Worm (Caenorhabditis elegans): Measurements from ENCODE around the gene math-40.

The math-40 gene

ce11 chrII:1844552-1844951 lies 14.1 kb downstream of the math-40 start:
- TF ChIP-seq ceh-28 (tag; optimal IDR thresholded peaks at IDR 0.05) (no peak), skn-1 (tag; optimal IDR thresholded peaks at IDR 0.05) (no peak), nhr-67 (tag; optimal IDR thresholded peaks at IDR 0.05) (no peak), nfya-1 (tag; optimal IDR thresholded peaks at IDR 0.05; ENCODE audit: insufficient read depth) (peak; percentile 22)

- TF ChIP-seq fkh-10 (GFP tag; optimal IDR thresholded peaks at IDR 0.05): no peak
- no peak for TF ChIP-seq nhr-67 (tag; optimal IDR thresholded peaks at IDR 0.05)
- no peak for TF ChIP-seq eor-1 (tag; optimal IDR thresholded peaks at IDR 0.05)
- TF ChIP-seq unc-62 (GFP tag; optimal IDR thresholded peaks at IDR 0.05): no peak
- TF ChIP-seq nhr-25 (tag; optimal IDR thresholded peaks at IDR 0.05): no peak
- no peak for TF ChIP-seq elt-2 (tag; optimal IDR thresholded peaks at IDR 0.05)
- TF ChIP-seq egl-27 (tag; optimal IDR thresholded peaks at IDR 0.05): no peak
- no peak for TF ChIP-seq lin-15B (tag; optimal IDR thresholded peaks at IDR 0.05)
- no peak for TF ChIP-seq nfya-1 (tag; optimal IDR thresholded peaks at IDR 0.05; ENCODE audit: insufficient read depth)
- no peak for TF ChIP-seq nhr-11 (tag; optimal IDR thresholded peaks at IDR 0.05)
- no peak for TF ChIP-seq lin-39 (tag; optimal IDR thresholded peaks at IDR 0.05)
- no peak for TF ChIP-seq fkh-2 (tag; optimal IDR thresholded peaks at IDR 0.05)
- no peak for TF ChIP-seq ztf-4 (tag; optimal IDR thresholded peaks at IDR 0.05)
Observed at ce11 chrII:1848109-1848508, 17.7 kb downstream of the math-40 start, which contains the start of gene fbxb-97. fbxb-97 (minus strand) TSS chrII:1848161.

ce11 chrII:1850299-1850698 lies 19.9 kb downstream of the math-40 start, which contains the start of gene fbxb-96:
fbxb-96 (minus strand) TSS chrII:1850399.
- TF ChIP-seq nfya-1 (tag; optimal IDR thresholded peaks at IDR 0.05; ENCODE audit: insufficient read depth) (no peak), ama-1 (optimal IDR thresholded peaks at IDR 0.05) (no peak), nhr-12 (tag; optimal IDR thresholded peaks at IDR 0.05) (no peak), nhr-11 (tag; optimal IDR thresholded peaks at IDR 0.05) (no peak), elt-3 (tag; optimal IDR thresholded peaks at IDR 0.05) (no peak), nhr-237 (tag; optimal IDR thresholded peaks at IDR 0.05) (no peak), ztf-11 (tag; optimal IDR thresholded peaks at IDR 0.05) (no peak), nhr-76 (tag; optimal IDR thresholded peaks at IDR 0.05) (no peak), pha-4 (tag; optimal IDR thresholded peaks at IDR 0.05) (no peak), lsy-12 (tag; optimal IDR thresholded peaks at IDR 0.05) (no peak), elt-2 (tag; optimal IDR thresholded peaks at IDR 0.05) (no peak), unc-39 (tag; optimal IDR thresholded peaks at IDR 0.05) (no peak), pqm-1 (tag; optimal IDR thresholded peaks at IDR 0.05) (no peak), hmg-11 (tag; optimal IDR thresholded peaks at IDR 0.05) (no peak), eor-1 (tag; optimal IDR thresholded peaks at IDR 0.05) (no peak), elt-1 (tag; optimal IDR thresholded peaks at IDR 0.05) (no peak), ceh-9 (tag; optimal IDR thresholded peaks at IDR 0.05) (no peak), nhr-25 (tag; optimal IDR thresholded peaks at IDR 0.05) (no peak), ceh-28 (tag; optimal IDR thresholded peaks at IDR 0.05) (no peak)

- no peak for TF ChIP-seq sea-2 (GFP tag; optimal IDR thresholded peaks at IDR 0.05)
- TF ChIP-seq daf-12 (tag; optimal IDR thresholded peaks at IDR 0.05): no peak
- no peak for TF ChIP-seq ztf-4 (tag; optimal IDR thresholded peaks at IDR 0.05)
- no peak for TF ChIP-seq nhr-67 (tag; optimal IDR thresholded peaks at IDR 0.05)
- TF ChIP-seq lsy-12 (tag; optimal IDR thresholded peaks at IDR 0.05): no peak
- TF ChIP-seq nhr-43 (tag; optimal IDR thresholded peaks at IDR 0.05; ENCODE audit: poor library complexity, severe bottlenecking): peak; percentile 64
- no peak for TF ChIP-seq ztf-11 (tag; optimal IDR thresholded peaks at IDR 0.05)
- no peak for TF ChIP-seq nhr-25 (tag; optimal IDR thresholded peaks at IDR 0.05)
- no peak for TF ChIP-seq unc-39 (tag; optimal IDR thresholded peaks at IDR 0.05)
- TF ChIP-seq snpc-4 (tag; optimal IDR thresholded peaks at IDR 0.05): no peak
- no peak for TF ChIP-seq ceh-28 (tag; optimal IDR thresholded peaks at IDR 0.05)
- TF ChIP-seq elt-3 (tag; optimal IDR thresholded peaks at IDR 0.05): peak in 1 of 3 experiments; percentile 28
- no peak for TF ChIP-seq pqm-1 (tag; optimal IDR thresholded peaks at IDR 0.05)
- no peak for TF ChIP-seq mml-1 (tag; optimal IDR thresholded peaks at IDR 0.05)
- peak; percentile 51 for TF ChIP-seq elt-2 (tag; optimal IDR thresholded peaks at IDR 0.05)
- no peak for TF ChIP-seq ceh-82 (tag; optimal IDR thresholded peaks at IDR 0.05)
- no peak for TF ChIP-seq egl-5 (tag; optimal IDR thresholded peaks at IDR 0.05)
- no peak for TF ChIP-seq lin-15B (tag; optimal IDR thresholded peaks at IDR 0.05)
Observed at ce11 chrII:1850840-1851294, 20.4 kb downstream of the math-40 start, which contains the start of gene C52E2.3. C52E2.3 (plus strand) TSS chrII:1851244.
